Fruit fly (Drosophila melanogaster) whole organism, prepupa: ENCODE data around the gene CG13454.

ENCODE experiments used
- CG8632 ChIP-seq: fragments of 200-800 bp; sonication (Bioruptor generic); optimal IDR thresholded peaks from 3 replicates; lab custom pipeline; 2016; ENCODE audit warnings: missing biosample characterization, missing genetic modification characterization
- fd85E ChIP-seq: fragments of 200-800 bp; sonication (Bioruptor generic); optimal IDR thresholded peaks from 3 replicates; lab custom pipeline; 2016; ENCODE audit warnings: missing biosample characterization, missing genetic modification characterization

DNA sequence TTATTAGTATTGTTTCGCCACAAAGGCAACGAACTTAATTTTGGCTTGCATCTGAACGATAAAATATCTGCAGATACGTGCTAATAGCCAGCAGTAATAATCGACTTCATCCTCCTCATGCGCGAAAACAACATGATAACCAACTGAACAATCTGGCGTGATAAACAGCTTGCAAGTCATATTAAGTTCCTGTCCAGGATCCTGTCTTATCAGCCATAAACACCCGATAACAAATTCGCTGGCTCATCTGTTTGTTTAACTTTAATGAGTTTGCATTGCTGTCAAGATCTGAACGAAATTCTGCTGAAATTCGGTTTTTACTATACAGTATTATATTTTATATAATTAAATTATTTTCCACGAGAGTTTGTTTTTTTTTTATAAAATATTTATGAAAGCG, 3.6 kb downstream of the CG13454 start:
- TF ChIP-seq CG8632 (GFP tag; lab: Kevin White, UChicago) = no peak
- TF ChIP-seq fd85E (GFP tag; lab: Kevin White, UChicago) = no peak
